Worm (Caenorhabditis elegans) whole organism, L1 larva: Measurements from ENCODE around the gene C29F4.3.

Experiments used
- F16B12.6 ChIP-seq: fragments of 150-350 bp; optimal IDR thresholded peaks from 2 replicates; lab custom pipeline; 2014; ENCODE audit warnings: missing biosample characterization, missing genetic modification characterization
- blmp-1 ChIP-seq: fragments of 150-350 bp; optimal IDR thresholded peaks from 2 replicates; lab custom pipeline; 2014; ENCODE audit warnings: missing biosample characterization, missing genetic modification characterization
- ceh-63 ChIP-seq: fragments of 200-800 bp; sonication (Bioruptor generic); optimal IDR thresholded peaks from 2 replicates; lab custom pipeline; 2018; ENCODE audit warnings: mild to moderate bottlenecking, missing genetic modification characterization, missing compliant biosample characterization
- ceh-82 ChIP-seq, 3 experiments: fragments of 150-350 bp in 1 of 3; sonication (generic microtip) in 2 of 3; optimal IDR thresholded peaks; 2 replicates each; lab custom pipeline; 2014 to 2017; ENCODE audit warnings: missing biosample characterization in 3 of 3, missing genetic modification characterization in 3 of 3
- efl-1 ChIP-seq, 4 experiments: fragments of 150-350 bp; optimal IDR thresholded peaks in 3 of 4; peaks in 1 of 4; 1 replicate in 1 of 4; 2 replicates in 3 of 4; lab custom pipeline; 2014; ENCODE audit warnings: missing biosample characterization in 2 of 4, missing genetic modification characterization in 2 of 4, missing genetic modification reagents in 2 of 4
- elt-2 ChIP-seq: sonication (generic microtip); optimal IDR thresholded peaks from 2 replicates; lab custom pipeline; 2016; ENCODE audit warnings: missing genetic modification characterization, mild to moderate bottlenecking, inconsistent platforms, missing compliant biosample characterization, missing genetic modification reagents
- elt-3 ChIP-seq, 6 experiments: fragments of 150-350 bp in 1 of 6; sonication (generic microtip); optimal IDR thresholded peaks; 2 replicates each; lab custom pipeline; 2017 to 2018; ENCODE audit warnings: missing biosample characterization in 6 of 6, missing genetic modification characterization in 6 of 6, inconsistent platforms in 1 of 6
- fkh-8 ChIP-seq: sonication (generic microtip); optimal IDR thresholded peaks from 2 replicates; lab custom pipeline; 2016; ENCODE audit warnings: mild to moderate bottlenecking, missing genetic modification characterization, missing compliant biosample characterization
- fos-1 ChIP-seq: fragments of 150-350 bp; optimal IDR thresholded peaks from 2 replicates; lab custom pipeline; 2014; ENCODE audit warnings: missing biosample characterization, missing genetic modification characterization
- lin-14 ChIP-seq: fragments of 200-800 bp; sonication (Bioruptor generic); optimal IDR thresholded peaks from 2 replicates; lab custom pipeline; 2018; ENCODE audit warnings: mild to moderate bottlenecking, missing genetic modification characterization, moderate library complexity, missing compliant biosample characterization
- lin-15B ChIP-seq: fragments of 150-350 bp; sonication (generic microtip); optimal IDR thresholded peaks from 3 replicates; lab custom pipeline; 2014; ENCODE audit warnings: missing biosample characterization, missing genetic modification characterization
- lin-35 ChIP-seq, 2 experiments: fragments of 150-350 bp; optimal IDR thresholded peaks; 2 replicates each; lab custom pipeline; 2014; ENCODE audit warnings: missing biosample characterization in 2 of 2, missing genetic modification characterization in 2 of 2, missing genetic modification reagents in 2 of 2
- lin-39 ChIP-seq: fragments of 150-350 bp; optimal IDR thresholded peaks from 2 replicates; lab custom pipeline; 2014; ENCODE audit warnings: missing biosample characterization, missing genetic modification reagents, missing genetic modification characterization
- lir-3 ChIP-seq: sonication (generic microtip); optimal IDR thresholded peaks from 2 replicates; lab custom pipeline; 2016; ENCODE audit warnings: mild to moderate bottlenecking, missing genetic modification characterization, moderate library complexity, missing compliant biosample characterization; ENCODE audit not compliant: poor library complexity
- lsy-2 ChIP-seq, 2 experiments: fragments of 150-350 bp; optimal IDR thresholded peaks; 2 replicates each; lab custom pipeline; 2014; ENCODE audit warnings: missing biosample characterization in 2 of 2, missing genetic modification characterization in 2 of 2
- mab-9 ChIP-seq: fragments of 200-800 bp; sonication (Bioruptor generic); IDR thresholded peaks from 2 replicates; pipeline ENCODE4 v1.3.6; 2022; ENCODE audit warnings: missing genetic modification reagents, missing genetic modification characterization, missing compliant biosample characterization
- mdl-1 ChIP-seq, 2 experiments: fragments of 150-350 bp; optimal IDR thresholded peaks; 2 replicates each; lab custom pipeline; 2014 to 2017; ENCODE audit warnings: missing biosample characterization in 2 of 2, missing genetic modification characterization in 2 of 2, inconsistent platforms in 1 of 2
- mep-1 ChIP-seq: fragments of 150-350 bp; optimal IDR thresholded peaks from 2 replicates; lab custom pipeline; 2014; ENCODE audit warnings: missing biosample characterization, missing genetic modification characterization
- nhr-12 ChIP-seq: sonication (generic microtip); optimal IDR thresholded peaks from 2 replicates; lab custom pipeline; 2017; ENCODE audit warnings: missing biosample characterization, missing genetic modification characterization
- nhr-20 ChIP-seq: sonication (generic microtip); optimal IDR thresholded peaks from 2 replicates; lab custom pipeline; 2016; ENCODE audit warnings: mild to moderate bottlenecking, missing genetic modification characterization, missing compliant biosample characterization
- nhr-28 ChIP-seq: fragments of 150-350 bp; optimal IDR thresholded peaks from 2 replicates; lab custom pipeline; 2014; ENCODE audit warnings: missing biosample characterization, missing genetic modification characterization
- nhr-76 ChIP-seq: sonication (generic microtip); optimal IDR thresholded peaks from 2 replicates; lab custom pipeline; 2017; ENCODE audit warnings: missing biosample characterization, missing genetic modification characterization
- nhr-85 ChIP-seq: sonication (generic microtip); peaks from one replicate; lab custom pipeline; 2016; ENCODE audit warnings: missing genetic modification characterization, inconsistent platforms, missing compliant biosample characterization
- nhr-90 ChIP-seq: sonication (generic microtip); optimal IDR thresholded peaks from 2 replicates; lab custom pipeline; 2016; ENCODE audit warnings: mild to moderate bottlenecking, missing genetic modification characterization, missing compliant biosample characterization; ENCODE audit not compliant: poor library complexity
- pag-3 ChIP-seq: sonication (generic microtip); optimal IDR thresholded peaks from 2 replicates; lab custom pipeline; 2017; ENCODE audit warnings: missing genetic modification characterization, mild to moderate bottlenecking, missing compliant biosample characterization, antibody characterized with exemption, borderline replicate concordance; ENCODE audit not compliant: insufficient read depth
- rnt-1 ChIP-seq: sonication (generic microtip); optimal IDR thresholded peaks from 2 replicates; lab custom pipeline; 2016; ENCODE audit warnings: mild to moderate bottlenecking, missing genetic modification characterization, moderate library complexity, missing compliant biosample characterization
- skn-1 ChIP-seq: fragments of 150-350 bp; optimal IDR thresholded peaks from 2 replicates; lab custom pipeline; 2014; ENCODE audit warnings: missing biosample characterization, missing genetic modification characterization
- snpc-4 ChIP-seq: fragments of 150-350 bp; optimal IDR thresholded peaks from 2 replicates; lab custom pipeline; 2014; ENCODE audit warnings: missing biosample characterization, missing genetic modification characterization
- snu-23 ChIP-seq: sonication (generic microtip); optimal IDR thresholded peaks from 2 replicates; lab custom pipeline; 2016; ENCODE audit warnings: missing genetic modification characterization, missing compliant biosample characterization
- swsn-7 ChIP-seq: sonication (generic microtip); optimal IDR thresholded peaks from 2 replicates; lab custom pipeline; 2016; ENCODE audit warnings: missing genetic modification characterization, missing compliant biosample characterization
- tlp-1 ChIP-seq: fragments of 150-350 bp; optimal IDR thresholded peaks from 2 replicates; lab custom pipeline; 2014; ENCODE audit warnings: missing biosample characterization, missing genetic modification characterization
- unc-130 ChIP-seq: fragments of 150-350 bp; optimal IDR thresholded peaks from 2 replicates; lab custom pipeline; 2017; ENCODE audit warnings: missing biosample characterization, missing genetic modification characterization, inconsistent platforms
- unc-30 ChIP-seq: sonication (generic microtip); optimal IDR thresholded peaks from 2 replicates; lab custom pipeline; 2017; ENCODE audit warnings: missing biosample characterization, missing genetic modification characterization
- unc-86 ChIP-seq: sonication (generic microtip); optimal IDR thresholded peaks from 2 replicates; lab custom pipeline; 2016; ENCODE audit warnings: missing genetic modification characterization, missing compliant biosample characterization
- xbp-1 ChIP-seq: sonication (generic microtip); optimal IDR thresholded peaks from 2 replicates; lab custom pipeline; 2016; ENCODE audit warnings: missing genetic modification characterization, missing compliant biosample characterization
- zip-4 ChIP-seq: fragments of 200-800 bp; sonication (Bioruptor generic); optimal IDR thresholded peaks from 2 replicates; lab custom pipeline; 2018; ENCODE audit warnings: mild to moderate bottlenecking, missing genetic modification characterization, moderate library complexity, missing compliant biosample characterization

The C29F4.3 gene

DNA sequence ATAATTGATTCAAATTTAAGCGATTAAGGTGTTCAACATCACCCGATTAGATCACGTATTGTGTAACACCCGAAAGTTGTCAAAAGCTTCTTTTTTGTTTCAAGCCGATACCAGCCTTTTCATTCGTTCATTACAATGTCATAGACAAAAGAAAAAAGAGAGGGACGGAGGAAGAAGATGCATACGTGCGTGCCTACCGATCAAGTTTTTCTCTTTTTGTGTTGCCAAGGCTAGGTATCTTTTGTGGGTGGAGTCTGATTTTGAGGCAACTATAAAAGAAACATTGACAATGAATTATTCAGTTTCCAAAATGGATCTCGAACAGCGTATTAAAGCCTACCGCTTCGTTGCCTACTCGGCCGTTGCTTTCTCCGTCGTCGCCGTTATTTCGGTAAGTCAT lies 1.4 kb upstream of the C29F4.3 start, which contains the start of gene col-125:
Gene col-125 (plus strand): TSS at position 301 of the 400 bp plus-strand sequence.
- no peak for TF ChIP-seq lin-15B (tag; lab: Kevin White, UChicago)
- TF ChIP-seq pag-3 (tag; lab: Kevin White, UChicago): no peak
- no peak for TF ChIP-seq snu-23
- TF ChIP-seq nhr-28 (tag; lab: Kevin White, UChicago): no peak
- TF ChIP-seq mep-1 (tag; lab: Kevin White, UChicago): no peak
- TF ChIP-seq skn-1: no peak
- TF ChIP-seq blmp-1 (tag; lab: Kevin White, UChicago): peak; percentile 29
- TF ChIP-seq mab-9 (GFP tag; lab: Robert Waterston, UW): no peak
- no peak for TF ChIP-seq xbp-1 (tag; lab: Kevin White, UChicago)
- TF ChIP-seq mdl-1 (tag; optimal IDR thresholded peaks at IDR 0.05; lab: Kevin White, UChicago): no peak
- TF ChIP-seq efl-1 (optimal IDR thresholded peaks at IDR 0.05; lab: Kevin White, UChicago): no peak
- TF ChIP-seq efl-1 (GFP tag; optimal IDR thresholded peaks at IDR 0.05 in 1 of 2; lab: Kevin White, UChicago): peak in 1 of 2 experiments; percentile 21

DNA sequence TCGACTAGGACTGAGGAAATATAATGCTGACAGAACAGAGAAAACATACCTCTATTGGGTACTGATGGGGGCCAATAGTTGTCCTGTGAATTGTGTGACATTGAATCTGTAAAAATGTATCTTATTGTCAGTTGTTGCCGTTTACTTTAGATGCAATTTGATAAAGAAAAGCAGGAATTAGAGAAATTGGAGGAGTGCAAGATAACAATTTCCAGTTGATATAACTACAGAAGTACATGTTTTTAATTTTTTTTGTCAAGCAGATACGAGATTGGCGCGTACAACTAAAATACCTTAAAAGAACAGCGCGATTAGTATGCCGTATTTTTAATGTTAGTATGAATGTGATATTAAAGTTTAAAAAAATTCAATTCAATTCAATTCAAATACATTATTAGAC lies 5.7 kb downstream of the C29F4.3 start, which contains the start of gene zip-6:
Gene zip-6 (minus strand): TSS at position 101 of the 400 bp plus-strand sequence.
- TF ChIP-seq nhr-76 (tag; lab: Kevin White, UChicago): no peak
- TF ChIP-seq lin-39: no peak
- TF ChIP-seq blmp-1 (tag; lab: Kevin White, UChicago): no peak
- TF ChIP-seq lir-3 (tag; lab: Kevin White, UChicago): no peak
- TF ChIP-seq fos-1 (tag; lab: Kevin White, UChicago): no peak
- no peak for TF ChIP-seq lsy-2 (tag; optimal IDR thresholded peaks at IDR 0.05; lab: Kevin White, UChicago)
- no peak for TF ChIP-seq fkh-8 (tag; lab: Kevin White, UChicago)
- TF ChIP-seq mdl-1 (tag; optimal IDR thresholded peaks at IDR 0.05; lab: Kevin White, UChicago): no peak

DNA sequence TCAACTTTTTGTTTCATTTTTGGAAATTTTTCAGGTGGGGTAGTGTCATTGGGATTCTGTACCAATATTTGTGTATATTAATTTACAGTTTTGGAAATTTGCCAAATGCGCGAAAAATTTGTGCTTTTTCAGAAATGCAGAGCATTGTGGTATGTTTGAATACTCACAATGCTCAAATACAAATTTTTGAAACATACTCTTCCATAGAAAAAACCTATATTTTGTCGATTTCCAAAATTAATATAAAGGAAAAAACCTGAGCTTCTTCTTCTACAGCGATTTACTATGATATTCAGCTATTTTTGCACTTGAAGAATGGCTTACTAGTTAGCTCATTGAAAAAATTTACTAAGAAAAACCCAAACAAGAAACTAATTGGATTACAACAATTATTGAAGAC lies 10.8 kb downstream of the C29F4.3 start:
- TF ChIP-seq unc-30 (tag; lab: Kevin White, UChicago): no peak
- TF ChIP-seq mep-1 (tag; lab: Kevin White, UChicago): no peak
- no peak for TF ChIP-seq nhr-85 (tag; lab: Kevin White, UChicago)
- TF ChIP-seq fos-1 (tag; lab: Kevin White, UChicago): no peak
- no peak for TF ChIP-seq F16B12.6 (tag; lab: Kevin White, UChicago)
- no peak for TF ChIP-seq unc-86
- no peak for TF ChIP-seq snpc-4 (tag; lab: Kevin White, UChicago)

DNA sequence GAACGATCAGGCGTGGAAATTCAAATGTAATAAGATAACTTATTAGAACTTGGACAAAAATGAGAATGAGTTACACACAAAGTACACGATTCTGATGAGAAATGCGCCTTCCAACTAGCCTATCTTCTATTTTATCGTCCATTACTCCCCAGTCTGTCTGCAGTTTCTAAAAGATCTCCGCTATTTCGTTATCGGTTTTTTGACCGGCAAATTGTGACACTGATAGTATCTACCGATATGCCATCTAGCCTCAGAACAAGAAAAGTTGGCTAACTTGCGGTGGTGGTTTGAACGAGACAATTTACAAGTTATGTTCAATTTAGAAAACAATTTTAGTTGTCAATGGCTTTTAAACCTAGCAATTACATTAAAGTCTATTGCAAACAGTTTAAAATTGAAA lies 12.2 kb downstream of the C29F4.3 start:
- no peak for TF ChIP-seq swsn-7 (tag; lab: Kevin White, UChicago)
- TF ChIP-seq skn-1: no peak
- no peak for TF ChIP-seq ceh-63 (GFP tag; lab: Kevin White, UChicago)
- peak; percentile 69 for TF ChIP-seq tlp-1 (tag; lab: Kevin White, UChicago)
- TF ChIP-seq elt-2 (tag; lab: Kevin White, UChicago): peak; percentile 44
- no peak for TF ChIP-seq nhr-12 (tag; lab: Kevin White, UChicago)
- no peak for TF ChIP-seq nhr-90 (tag; lab: Kevin White, UChicago)
- TF ChIP-seq ceh-82 (tag; optimal IDR thresholded peaks at IDR 0.05; lab: Kevin White, UChicago): peak in 1 of 3 experiments; percentile 0
- TF ChIP-seq lin-14: peak; percentile 78
- TF ChIP-seq blmp-1 (tag; lab: Kevin White, UChicago): peak; percentile 52
- TF ChIP-seq lin-35 (GFP tag; optimal IDR thresholded peaks at IDR 0.05; lab: Kevin White, UChicago): peak in 1 of 2 experiments; percentile 29
- TF ChIP-seq nhr-85 (tag; lab: Kevin White, UChicago): peak; percentile 71
- peak; percentile 9 for TF ChIP-seq rnt-1 (tag; lab: Kevin White, UChicago)
- peak; percentile 13 for TF ChIP-seq snu-23
- peak; percentile 21 for TF ChIP-seq unc-130 (tag; lab: Kevin White, UChicago)
- no peak for TF ChIP-seq zip-4 (GFP tag; lab: Kevin White, UChicago)
- TF ChIP-seq nhr-20 (tag; lab: Kevin White, UChicago): peak; percentile 23
- TF ChIP-seq mep-1 (tag; lab: Kevin White, UChicago): peak; percentile 10
- TF ChIP-seq elt-3 (tag; optimal IDR thresholded peaks at IDR 0.05; lab: Kevin White, UChicago): peak in 2 of 6 experiments; percentile 46 to 57
